Worm (Caenorhabditis elegans) whole organism, L1 larva: Measurements from ENCODE around the gene sdz-7.

Experiments used
- ceh-82 ChIP-seq, 3 experiments: fragments of 150-350 bp in 1 of 3; sonication (generic microtip) in 2 of 3; optimal IDR thresholded peaks; 2 replicates each; lab custom pipeline; 2014 to 2017; ENCODE audit warnings: missing biosample characterization in 3 of 3, missing genetic modification characterization in 3 of 3
- elt-3 ChIP-seq, 6 experiments: fragments of 150-350 bp in 1 of 6; sonication (generic microtip); optimal IDR thresholded peaks; 2 replicates each; lab custom pipeline; 2017 to 2018; ENCODE audit warnings: missing biosample characterization in 6 of 6, missing genetic modification characterization in 6 of 6, inconsistent platforms in 1 of 6
- fkh-10 ChIP-seq: sonication (generic microtip); optimal IDR thresholded peaks from 2 replicates; lab custom pipeline; 2017; ENCODE audit warnings: missing biosample characterization, missing genetic modification reagents, missing genetic modification characterization
- hlh-17 ChIP-seq: fragments of 200-800 bp; sonication (Bioruptor generic); optimal IDR thresholded peaks from 2 replicates; lab custom pipeline; 2018; ENCODE audit warnings: missing genetic modification characterization, mild to moderate bottlenecking, missing compliant biosample characterization, moderate library complexity, borderline replicate concordance
- jun-1 ChIP-seq: fragments of 150-350 bp; optimal IDR thresholded peaks from 2 replicates; lab custom pipeline; 2014; ENCODE audit warnings: missing biosample characterization, missing genetic modification reagents, missing genetic modification characterization
- lin-39 ChIP-seq: fragments of 150-350 bp; optimal IDR thresholded peaks from 2 replicates; lab custom pipeline; 2014; ENCODE audit warnings: missing biosample characterization, missing genetic modification reagents, missing genetic modification characterization
- nhr-76 ChIP-seq: sonication (generic microtip); optimal IDR thresholded peaks from 2 replicates; lab custom pipeline; 2017; ENCODE audit warnings: missing biosample characterization, missing genetic modification characterization
- snu-23 ChIP-seq: sonication (generic microtip); optimal IDR thresholded peaks from 2 replicates; lab custom pipeline; 2016; ENCODE audit warnings: missing genetic modification characterization, missing compliant biosample characterization
- unc-130 ChIP-seq: fragments of 150-350 bp; optimal IDR thresholded peaks from 2 replicates; lab custom pipeline; 2017; ENCODE audit warnings: missing biosample characterization, missing genetic modification characterization, inconsistent platforms
- unc-86 ChIP-seq: sonication (generic microtip); optimal IDR thresholded peaks from 2 replicates; lab custom pipeline; 2016; ENCODE audit warnings: missing genetic modification characterization, missing compliant biosample characterization
- ztf-11 ChIP-seq, 2 experiments: sonication (generic microtip); optimal IDR thresholded peaks; 2 replicates each; lab custom pipeline; 2016 to 2017; ENCODE audit warnings: missing genetic modification characterization in 2 of 2, missing biosample characterization in 1 of 2, missing compliant biosample characterization in 1 of 2

DNA sequence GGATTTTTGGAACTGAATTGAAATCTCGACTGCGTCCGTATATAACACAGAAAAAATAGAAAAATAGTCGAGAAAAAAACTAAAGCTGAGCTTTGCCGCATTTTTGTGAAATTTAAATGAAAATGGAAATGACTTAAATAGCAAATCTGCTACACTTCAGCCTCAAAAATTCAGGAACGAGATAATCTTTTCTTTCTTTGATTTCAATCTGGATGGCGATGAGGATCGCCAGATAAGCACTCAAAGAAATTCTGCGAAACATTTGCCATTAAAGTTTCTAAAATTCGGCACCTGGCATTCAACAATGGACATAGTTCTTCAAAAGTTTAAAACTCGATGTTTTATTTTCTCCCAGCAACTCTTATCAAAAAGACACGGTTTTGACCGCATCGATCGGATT is 34.5 kb downstream of the sdz-7 start, which contains the start of the genes C17A2.7 and C17A2.3:
- TF ChIP-seq hlh-17 (GFP tag; lab: Kevin White, UChicago) (no peak), jun-1 (tag; lab: Kevin White, UChicago) (no peak), snu-23 (GFP tag; lab: Kevin White, UChicago) (no peak), unc-130 (tag; lab: Kevin White, UChicago) (no peak), unc-86 (tag; lab: Kevin White, UChicago) (no peak), ztf-11 (tag; optimal IDR thresholded peaks at IDR 0.05; lab: Kevin White, UChicago) (no peak), nhr-76 (tag; lab: Kevin White, UChicago) (no peak), ceh-82 (tag; optimal IDR thresholded peaks at IDR 0.05; lab: Kevin White, UChicago) (no peak), fkh-10 (GFP tag; lab: Kevin White, UChicago) (no peak), elt-3 (tag; optimal IDR thresholded peaks at IDR 0.05; lab: Kevin White, UChicago) (no peak), lin-39 (tag; lab: Kevin White, UChicago) (no peak)
